Worm (Caenorhabditis elegans) whole organism, young adult: ENCODE data around the gene F44E2.8.

Experiments
- F22D6.2 ChIP-seq: sonication (generic microtip); optimal IDR thresholded peaks from 2 replicates; lab custom pipeline; 2016; ENCODE audit warnings: mild to moderate bottlenecking, missing genetic modification characterization, missing compliant biosample characterization
- sdz-38 ChIP-seq: sonication (generic microtip); optimal IDR thresholded peaks from 2 replicates; lab custom pipeline; 2016; ENCODE audit warnings: missing genotype, missing genetic modification characterization, missing compliant biosample characterization

- no peak for TF ChIP-seq sdz-38 (tag; lab: Kevin White, UChicago)
- TF ChIP-seq F22D6.2 (tag; lab: Kevin White, UChicago): no peak
Measured at ce11 chrIII:8888956-8889355, 39.3 kb upstream of the F44E2.8 start, which contains the start of gene ZK637.14.
